Fruit fly (Drosophila melanogaster): ENCODE data around the gene CG31522.
A peak's percentile ranks its signal among the peaks of the same experiment; 100 is the strongest.

Gene CG31522

dm6 chr3R:4478220-4479037, 15.7 kb upstream of the CG31522 start (continued):
- TF ChIP-seq CG6854 (GFP tag; optimal IDR thresholded peaks at IDR 0.05) (peak; percentile 79), Asciz (GFP tag; optimal IDR thresholded peaks at IDR 0.05) (peak; percentile 86), NfI (GFP tag; optimal IDR thresholded peaks at IDR 0.05) (peak; percentile 87), pum (GFP tag; optimal IDR thresholded peaks at IDR 0.05) (peak; percentile 79), C15 (GFP tag; IDR thresholded peaks at IDR 0.05) (peak; percentile 82), pzg (GFP tag; optimal IDR thresholded peaks at IDR 0.05) (no peak), Bdp1 (GFP tag; optimal IDR thresholded peaks at IDR 0.05) (peak; percentile 63), CG18619 (GFP tag; optimal IDR thresholded peaks at IDR 0.05) (peak; percentile 81), CG12155 (GFP tag; optimal IDR thresholded peaks at IDR 0.05) (peak; percentile 87), ewg (GFP tag; optimal IDR thresholded peaks at IDR 0.05) (peak; percentile 71), Poxn (GFP tag; IDR thresholded peaks at IDR 0.05) (0 out of 2 replicates have a peak, but pooled peaks have one; percentile 40), CG8388 (GFP tag; optimal IDR thresholded peaks at IDR 0.05) (peak; percentile 84), Med (GFP tag) (peak; percentile 98), cad (GFP tag; optimal IDR thresholded peaks at IDR 0.05) (no peak), CG15073 (GFP tag; optimal IDR thresholded peaks at IDR 0.05) (peak; percentile 15), ap (GFP tag; IDR thresholded peaks at IDR 0.05) (peak; percentile 84), Scr (GFP tag; IDR thresholded peaks at IDR 0.05; ENCODE audit: partially characterized antibody) (peak; percentile 35; the same call in 1 of the 2 replicates), grn (GFP tag; optimal IDR thresholded peaks at IDR 0.05) (peak; percentile 25), CG12104 (GFP tag; optimal IDR thresholded peaks at IDR 0.05) (peak; percentile 46), kni (GFP tag; optimal IDR thresholded peaks at IDR 0.05) (peak; percentile 94), Sox102F (GFP tag; optimal IDR thresholded peaks at IDR 0.05) (peak; percentile 85), CG2875 (GFP tag; optimal IDR thresholded peaks at IDR 0.05) (peak; percentile 76), Trl (optimal IDR thresholded peaks at IDR 0.05) (peak; percentile 80 to 94), Trl (GFP tag; optimal IDR thresholded peaks at IDR 0.05) (peak; percentile 92), Fer2 (tag; optimal IDR thresholded peaks at IDR 0.05) (peak; percentile 63), CG7372 (GFP tag; IDR thresholded peaks at IDR 0.05) (peak; percentile 62), Bteb2 (GFP tag; optimal IDR thresholded peaks at IDR 0.05) (peak; percentile 91), ara (GFP tag; IDR thresholded peaks at IDR 0.05) (peak; percentile 77), croc (GFP tag; conservative IDR thresholded peaks at IDR 0.05) (0 out of 3 replicates have a peak, but pooled peaks have one; percentile 22), jumu (GFP tag; optimal IDR thresholded peaks at IDR 0.05) (peak; percentile 86), CG30431 (GFP tag; optimal IDR thresholded peaks at IDR 0.05) (peak; percentile 73), CG18011 (GFP tag; optimal IDR thresholded peaks at IDR 0.05) (peak; percentile 77), cg (GFP tag; optimal IDR thresholded peaks at IDR 0.05) (peak; percentile 89), CG11696 (GFP tag; IDR thresholded peaks at IDR 0.05) (peak; percentile 77; the same call in 1 of the 2 replicates), CG7271 (tag; optimal IDR thresholded peaks at IDR 0.05) (no peak), CG7928 (GFP tag; optimal IDR thresholded peaks at IDR 0.05) (peak; percentile 56), klu (GFP tag; IDR thresholded peaks at IDR 0.05) (0 out of 2 replicates have a peak, but pooled peaks have one; percentile 39), ssp (GFP tag; IDR thresholded peaks at IDR 0.05) (peak; percentile 47; the same call in 1 of the 2 replicates), crol (GFP tag; IDR thresholded peaks at IDR 0.05) (peak; percentile 97), CG9609 (GFP tag; optimal IDR thresholded peaks at IDR 0.05) (peak; percentile 82), psq (GFP tag; optimal IDR thresholded peaks at IDR 0.05) (peak; percentile 30), Stat92E (GFP tag; optimal IDR thresholded peaks at IDR 0.05) (peak in 1 of 3 experiments; percentile 51), chinmo (GFP tag; IDR thresholded peaks at IDR 0.05; ENCODE audit: partially characterized antibody) (peak; percentile 73; the same call in 2 of the 4 replicates), gt (GFP tag; IDR thresholded peaks at IDR 0.05) (peak; percentile 33; the same call in 1 of the 2 replicates), CG4360 (GFP tag; IDR thresholded peaks at IDR 0.05) (peak; percentile 53; the same call in 1 of the 2 replicates), CG12659 (GFP tag; optimal IDR thresholded peaks at IDR 0.05) (peak; percentile 82), her (GFP tag; optimal IDR thresholded peaks at IDR 0.05) (peak; percentile 84), CG18262 (tag; optimal IDR thresholded peaks at IDR 0.05) (peak; percentile 80)
